Worm (Caenorhabditis elegans) whole organism, mixed stage, embryonic: ENCODE results near the gene F54D5.24.
A peak's percentile ranks its signal among the peaks of the same experiment; 100 is the strongest.

ENCODE experiments used
- bed-3 ChIP-seq: fragments of 200-800 bp; sonication (Bioruptor generic); optimal IDR thresholded peaks from 3 replicates; lab custom pipeline; 2018; ENCODE audit warnings: mild to moderate bottlenecking, missing genetic modification characterization, moderate library complexity, missing compliant biosample characterization
- ceh-39 ChIP-seq: fragments of 150-350 bp; optimal IDR thresholded peaks from 2 replicates; lab custom pipeline; 2014; ENCODE audit warnings: missing biosample characterization, missing genetic modification characterization
- ceh-43 ChIP-seq: fragments of 200-800 bp; sonication (Bioruptor generic); optimal IDR thresholded peaks from 2 replicates; lab custom pipeline; 2018; ENCODE audit warnings: mild to moderate bottlenecking, missing genetic modification characterization, moderate library complexity, missing compliant biosample characterization
- ceh-83 ChIP-seq: fragments of 200-800 bp; sonication (Bioruptor generic); optimal IDR thresholded peaks from 2 replicates; lab custom pipeline; 2018; ENCODE audit warnings: mild to moderate bottlenecking, missing genetic modification characterization, missing compliant biosample characterization
- drap-1 ChIP-seq: fragments of 200-800 bp; sonication (Bioruptor generic); optimal IDR thresholded peaks from 3 replicates; lab custom pipeline; 2018; ENCODE audit warnings: mild to moderate bottlenecking, missing genetic modification characterization, missing compliant biosample characterization
- elt-1 ChIP-seq: sonication (generic microtip); optimal IDR thresholded peaks from 2 replicates; lab custom pipeline; 2017; ENCODE audit warnings: missing genetic modification characterization, mild to moderate bottlenecking, missing compliant biosample characterization, antibody characterized with exemption, moderate library complexity, borderline replicate concordance; ENCODE audit not compliant: insufficient read depth
- ham-2 ChIP-seq: fragments of 200-800 bp; sonication (Bioruptor generic); optimal IDR thresholded peaks from 2 replicates; lab custom pipeline; 2018; ENCODE audit warnings: mild to moderate bottlenecking, missing genetic modification characterization, missing compliant biosample characterization
- hlh-1 ChIP-seq: fragments of 150-350 bp; optimal IDR thresholded peaks from 2 replicates; lab custom pipeline; 2014; ENCODE audit warnings: missing biosample characterization, missing genetic modification reagents, missing genetic modification characterization
- lin-13 ChIP-seq: fragments of 150-350 bp; optimal IDR thresholded peaks from 2 replicates; lab custom pipeline; 2014; ENCODE audit warnings: missing biosample characterization, missing genetic modification characterization
- lin-32 ChIP-seq: fragments of 200-800 bp; sonication (Bioruptor generic); optimal IDR thresholded peaks from 2 replicates; lab custom pipeline; 2018; ENCODE audit warnings: mild to moderate bottlenecking, missing genetic modification characterization, missing compliant biosample characterization
- lsy-2 ChIP-seq: fragments of 150-350 bp; optimal IDR thresholded peaks from 2 replicates; lab custom pipeline; 2014; ENCODE audit warnings: missing biosample characterization, missing genetic modification characterization
- mab-5 ChIP-seq: fragments of 150-350 bp; optimal IDR thresholded peaks from 2 replicates; lab custom pipeline; 2014; ENCODE audit warnings: missing biosample characterization, missing genetic modification characterization
- mep-1 ChIP-seq: fragments of 150-350 bp; optimal IDR thresholded peaks from 2 replicates; lab custom pipeline; 2017; ENCODE audit warnings: missing biosample characterization, missing genetic modification reagents, missing genetic modification characterization, inconsistent platforms
- mls-2 ChIP-seq: sonication (generic microtip); optimal IDR thresholded peaks from 2 replicates; lab custom pipeline; 2016; ENCODE audit warnings: mild to moderate bottlenecking, missing genetic modification characterization, moderate library complexity, missing compliant biosample characterization
- nhr-12 ChIP-seq: fragments of 150-350 bp; optimal IDR thresholded peaks from 2 replicates; lab custom pipeline; 2014; ENCODE audit warnings: missing biosample characterization, missing genetic modification characterization
- nhr-237 ChIP-seq: fragments of 150-350 bp; optimal IDR thresholded peaks from 2 replicates; lab custom pipeline; 2014; ENCODE audit warnings: missing biosample characterization, missing genetic modification characterization
- pha-4 ChIP-seq: fragments of 150-350 bp; optimal IDR thresholded peaks from 2 replicates; lab custom pipeline; 2018; ENCODE audit warnings: missing biosample characterization, missing genetic modification reagents, missing genetic modification characterization
- sem-2 ChIP-seq: fragments of 200-800 bp; sonication (Bioruptor generic); optimal IDR thresholded peaks from 2 replicates; lab custom pipeline; 2018; ENCODE audit warnings: mild to moderate bottlenecking, missing genetic modification characterization, missing compliant biosample characterization
- sptf-1 ChIP-seq: sonication (generic microtip); optimal IDR thresholded peaks from 2 replicates; lab custom pipeline; 2017; ENCODE audit warnings: mild to moderate bottlenecking, missing genetic modification characterization, moderate library complexity, missing compliant biosample characterization
- tbx-8 ChIP-seq: fragments of 200-800 bp; sonication (Bioruptor generic); optimal IDR thresholded peaks from 2 replicates; lab custom pipeline; 2018; ENCODE audit warnings: mild to moderate bottlenecking, missing genetic modification characterization, moderate library complexity, missing compliant biosample characterization
- unc-120 ChIP-seq: sonication (generic microtip); optimal IDR thresholded peaks from 2 replicates; lab custom pipeline; 2017; ENCODE audit warnings: missing genetic modification characterization, missing compliant biosample characterization; ENCODE audit not compliant: poor library complexity, severe bottlenecking
- unc-62 ChIP-seq: fragments of 150-350 bp; optimal IDR thresholded peaks from 2 replicates; lab custom pipeline; 2014; ENCODE audit warnings: missing biosample characterization, missing genetic modification reagents, missing genetic modification characterization
- zip-8 ChIP-seq: fragments of 150-350 bp; optimal IDR thresholded peaks from 2 replicates; lab custom pipeline; 2014; ENCODE audit warnings: missing biosample characterization, missing genetic modification characterization

The F54D5.24 gene

ce11 chrII:11568670-11569069, 12.9 kb downstream of the F54D5.24 start:
- no peak for TF ChIP-seq ceh-43 (GFP tag; lab: Kevin White, UChicago)
- peak; percentile 66 for TF ChIP-seq lin-32 (GFP tag; lab: Kevin White, UChicago)
- peak; percentile 62 for TF ChIP-seq hlh-1 (tag; lab: Kevin White, UChicago)
- peak; percentile 7 for TF ChIP-seq lsy-2 (tag; lab: Kevin White, UChicago)
- no peak for TF ChIP-seq ceh-83 (GFP tag; lab: Kevin White, UChicago)

- TF ChIP-seq zip-8 (tag; lab: Kevin White, UChicago) (no peak), sem-2 (GFP tag; lab: Kevin White, UChicago) (no peak), nhr-237 (tag; lab: Kevin White, UChicago) (no peak), sptf-1 (tag; lab: Kevin White, UChicago) (no peak), mab-5 (tag; lab: Kevin White, UChicago) (no peak), ceh-39 (tag; lab: Kevin White, UChicago) (no peak), pha-4 (no peak), ceh-43 (GFP tag; lab: Kevin White, UChicago) (no peak), hlh-1 (tag; lab: Kevin White, UChicago) (no peak)
These were observed 13.6 kb downstream of the F54D5.24 start, which contains the start of the genes F54D5.23 and F54D5.4 for ce11 chrII:11569213-11569868. Gene F54D5.23, minus strand, starts transcription at chrII:11569287. Gene F54D5.4, plus strand, starts transcription at chrII:11569818.

- TF ChIP-seq zip-8 (tag; lab: Kevin White, UChicago): peak; percentile 98
- TF ChIP-seq ceh-43 (GFP tag; lab: Kevin White, UChicago): no peak
These were observed 15.6 kb downstream of the F54D5.24 start, which contains the start of gene F54D5.3 for ce11 chrII:11571260-11571854. Gene F54D5.3, plus strand, starts transcription at chrII:11571805.

- TF ChIP-seq bed-3 (GFP tag; lab: Kevin White, UChicago) (no peak), nhr-12 (tag; lab: Kevin White, UChicago) (no peak), sptf-1 (tag; lab: Kevin White, UChicago) (no peak), ham-2 (no peak), drap-1 (GFP tag; lab: Kevin White, UChicago) (no peak), unc-120 (tag; lab: Kevin White, UChicago) (no peak), mls-2 (tag; lab: Kevin White, UChicago) (no peak)
These were observed 17.2 kb downstream of the F54D5.24 start, which contains the start of gene F54D5.2 for ce11 chrII:11572944-11573343. Gene F54D5.2, plus strand, starts transcription at chrII:11573180.

- TF ChIP-seq tbx-8: no peak
- peak; percentile 20 for TF ChIP-seq hlh-1 (tag; lab: Kevin White, UChicago)
- no peak for TF ChIP-seq drap-1 (GFP tag; lab: Kevin White, UChicago)
These were observed 21.6 kb downstream of the F54D5.24 start, which contains the start of gene pcs-1 for ce11 chrII:11577397-11577796. Gene pcs-1, minus strand, starts transcription at chrII:11577740.

ce11 chrII:11577861-11578260, 22.1 kb downstream of the F54D5.24 start:
- TF ChIP-seq lin-13 (tag; lab: Kevin White, UChicago) (no peak), mls-2 (tag; lab: Kevin White, UChicago) (no peak), elt-1 (tag; lab: Kevin White, UChicago) (no peak), unc-62 (GFP tag; lab: Kevin White, UChicago) (no peak)

ce11 chrII:11578327-11578726, 22.6 kb downstream of the F54D5.24 start, which contains the start of gene smc-6:
Gene smc-6, plus strand, starts transcription at chrII:11578716.
- peak; percentile 32 for TF ChIP-seq mep-1 (tag; lab: Kevin White, UChicago)
- no peak for TF ChIP-seq sptf-1 (tag; lab: Kevin White, UChicago)
